Worm (Caenorhabditis elegans): ENCODE measurements around the gene R09A8.2.

The R09A8.2 gene

ce11 chrX:12656420-12657033 is 37.3 kb downstream of the R09A8.2 start:
- TF ChIP-seq pes-1 (GFP tag; IDR thresholded peaks at IDR 0.05) (0 out of 2 replicates have a peak, but pooled peaks have one; percentile 49), hnd-1 (tag; optimal IDR thresholded peaks at IDR 0.05) (no peak), B0310.2 (tag; optimal IDR thresholded peaks at IDR 0.05) (no peak)

DNA sequence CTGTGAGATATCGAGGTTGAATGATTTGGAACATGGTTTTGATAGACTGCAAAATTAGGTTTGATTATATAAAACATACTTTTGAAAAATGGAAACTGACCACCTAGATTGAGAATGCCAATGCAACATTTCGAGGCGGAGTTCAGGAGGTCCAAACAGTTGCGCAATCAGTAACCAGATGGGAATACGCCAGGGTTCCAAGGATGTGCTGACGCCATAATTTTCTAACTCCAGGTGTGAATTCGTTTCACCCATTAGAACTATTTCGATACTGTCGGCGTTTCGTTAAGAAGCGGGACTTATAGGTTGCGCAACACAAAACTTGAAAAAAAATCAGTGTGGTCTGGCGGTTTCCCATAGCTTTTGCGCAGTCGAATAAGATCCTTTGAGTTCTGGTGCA is 40.5 kb downstream of the R09A8.2 start, which contains the start of gene C02B4.3:
Gene C02B4.3, minus strand, starts transcription at position 34 of the 400 bp plus-strand sequence.
- no peak for TF ChIP-seq hnd-1 (tag; optimal IDR thresholded peaks at IDR 0.05)
- no peak for TF ChIP-seq aly-1 (tag; optimal IDR thresholded peaks at IDR 0.05)
- no peak for TF ChIP-seq hmbx-1 (tag; optimal IDR thresholded peaks at IDR 0.05)
- TF ChIP-seq tbx-37 (GFP tag; conservative IDR thresholded peaks at IDR 0.05), result no peak
- no peak for TF ChIP-seq scrt-1 (GFP tag; IDR thresholded peaks at IDR 0.05)
- no peak for TF ChIP-seq tbx-11 (GFP tag; IDR thresholded peaks at IDR 0.05)
- TF ChIP-seq ets-7 (tag; optimal IDR thresholded peaks at IDR 0.05), result no peak
- TF ChIP-seq sea-1 (GFP tag; conservative IDR thresholded peaks at IDR 0.05), result no peak
- no peak for TF ChIP-seq hmg-4 (GFP tag; optimal IDR thresholded peaks at IDR 0.05)
- no peak for TF ChIP-seq flt-1 (GFP tag; IDR thresholded peaks at IDR 0.05)
- TF ChIP-seq ama-1 (optimal IDR thresholded peaks at IDR 0.05), result no peak
- no peak for TF ChIP-seq tra-4 (tag; optimal IDR thresholded peaks at IDR 0.05)
- TF ChIP-seq pes-1 (GFP tag; IDR thresholded peaks at IDR 0.05), result no peak
- TF ChIP-seq ceh-36 (tag; optimal IDR thresholded peaks at IDR 0.05), result no peak
- TF ChIP-seq F13C5.2 (tag; optimal IDR thresholded peaks at IDR 0.05), result no peak
- no peak for TF ChIP-seq ceh-13 (GFP tag; optimal IDR thresholded peaks at IDR 0.05)
- no peak for TF ChIP-seq B0310.2 (tag; optimal IDR thresholded peaks at IDR 0.05)

DNA sequence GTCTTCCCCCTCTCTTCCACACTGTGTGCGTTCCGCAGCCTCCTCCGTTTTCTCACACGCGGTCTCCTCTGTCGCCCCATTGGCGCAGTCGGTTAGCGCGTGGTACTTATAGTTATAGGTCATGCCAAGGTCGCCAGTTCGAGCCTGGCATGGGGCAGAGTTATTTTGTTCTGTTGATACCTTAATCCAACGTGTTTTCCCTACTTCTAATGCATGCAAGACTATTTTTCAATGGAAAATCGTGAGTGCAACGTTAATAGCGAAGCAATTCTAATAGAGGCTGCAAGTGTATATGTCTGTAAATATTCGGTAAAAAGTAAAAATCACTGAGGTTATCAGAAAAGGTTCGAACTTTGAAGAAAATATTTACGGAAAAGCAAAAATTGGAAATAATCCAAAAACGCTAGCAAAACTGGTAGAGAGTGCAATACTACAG is 41.8 kb downstream of the R09A8.2 start:
- TF ChIP-seq scrt-1 (GFP tag; IDR thresholded peaks at IDR 0.05), result peak; percentile 86
- peak; percentile 91 for TF ChIP-seq F13C5.2 (tag; optimal IDR thresholded peaks at IDR 0.05)
- no peak for TF ChIP-seq ama-1 (optimal IDR thresholded peaks at IDR 0.05)
- peak; percentile 74 for TF ChIP-seq ceh-13 (GFP tag; optimal IDR thresholded peaks at IDR 0.05)
- TF ChIP-seq hnd-1 (tag; optimal IDR thresholded peaks at IDR 0.05), result peak; percentile 71
- peak; percentile 84 for TF ChIP-seq tbx-11 (GFP tag; IDR thresholded peaks at IDR 0.05)
- TF ChIP-seq B0310.2 (tag; optimal IDR thresholded peaks at IDR 0.05), result peak; percentile 90
- TF ChIP-seq hmbx-1 (tag; optimal IDR thresholded peaks at IDR 0.05), result peak; percentile 74
- TF ChIP-seq aly-1 (tag; optimal IDR thresholded peaks at IDR 0.05), result peak; percentile 97
- TF ChIP-seq sea-1 (GFP tag; conservative IDR thresholded peaks at IDR 0.05), result peak; percentile 94
- TF ChIP-seq ceh-36 (tag; optimal IDR thresholded peaks at IDR 0.05), result peak; percentile 94
- peak; percentile 82 for TF ChIP-seq flt-1 (GFP tag; IDR thresholded peaks at IDR 0.05)
- peak; percentile 90 for TF ChIP-seq pes-1 (GFP tag; IDR thresholded peaks at IDR 0.05)
- TF ChIP-seq tbx-37 (GFP tag; conservative IDR thresholded peaks at IDR 0.05), result peak; percentile 60
- TF ChIP-seq tra-4 (tag; optimal IDR thresholded peaks at IDR 0.05), result peak; percentile 78
- peak; percentile 93 for TF ChIP-seq hmg-4 (GFP tag; optimal IDR thresholded peaks at IDR 0.05)
- TF ChIP-seq ets-7 (tag; optimal IDR thresholded peaks at IDR 0.05), result peak; percentile 62

ce11 chrX:12663114-12663513 is 43.8 kb downstream of the R09A8.2 start:
- TF ChIP-seq ets-7 (tag; optimal IDR thresholded peaks at IDR 0.05) (no peak), tbx-37 (GFP tag; conservative IDR thresholded peaks at IDR 0.05) (no peak), tbx-11 (GFP tag; IDR thresholded peaks at IDR 0.05) (no peak), ama-1 (optimal IDR thresholded peaks at IDR 0.05) (no peak), hnd-1 (tag; optimal IDR thresholded peaks at IDR 0.05) (no peak), aly-1 (tag; optimal IDR thresholded peaks at IDR 0.05) (no peak), F13C5.2 (tag; optimal IDR thresholded peaks at IDR 0.05) (no peak)

DNA sequence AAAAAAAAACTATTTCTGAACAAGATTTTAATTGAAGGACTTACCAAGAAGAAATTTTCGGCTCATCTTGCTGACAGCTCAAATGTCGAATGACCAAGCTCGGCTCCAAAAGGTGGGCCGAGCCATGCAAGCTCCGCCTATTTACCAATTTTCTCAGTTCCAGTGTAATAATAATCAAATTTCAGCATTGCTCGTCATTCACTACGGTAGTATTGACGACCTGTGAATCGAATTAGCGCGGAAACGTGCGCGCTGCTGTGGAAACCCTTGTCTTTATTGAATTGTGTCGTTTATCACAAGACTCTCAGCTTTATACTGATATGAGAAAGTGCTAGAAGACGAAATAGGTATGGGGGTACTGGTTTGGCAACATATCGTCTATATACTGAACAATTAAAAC is 44.3 kb downstream of the R09A8.2 start, which contains the start of gene nlp-76:
Gene nlp-76, minus strand, starts transcription at position 367 of the 400 bp plus-strand sequence.
- TF ChIP-seq ama-1 (optimal IDR thresholded peaks at IDR 0.05) (no peak), ceh-13 (GFP tag; optimal IDR thresholded peaks at IDR 0.05) (no peak), pes-1 (GFP tag; IDR thresholded peaks at IDR 0.05) (no peak), sea-1 (GFP tag; conservative IDR thresholded peaks at IDR 0.05) (no peak)

ce11 chrX:12664443-12664842 is 45.2 kb downstream of the R09A8.2 start:
- TF ChIP-seq ceh-13 (GFP tag; optimal IDR thresholded peaks at IDR 0.05) (no peak), tbx-11 (GFP tag; IDR thresholded peaks at IDR 0.05) (no peak), ets-7 (tag; optimal IDR thresholded peaks at IDR 0.05) (no peak), aly-1 (tag; optimal IDR thresholded peaks at IDR 0.05) (no peak), tbx-37 (GFP tag; conservative IDR thresholded peaks at IDR 0.05) (no peak), hmg-4 (GFP tag; optimal IDR thresholded peaks at IDR 0.05) (no peak), pes-1 (GFP tag; IDR thresholded peaks at IDR 0.05) (no peak), hnd-1 (tag; optimal IDR thresholded peaks at IDR 0.05) (no peak), scrt-1 (GFP tag; IDR thresholded peaks at IDR 0.05) (no peak), hmbx-1 (tag; optimal IDR thresholded peaks at IDR 0.05) (no peak), flt-1 (GFP tag; IDR thresholded peaks at IDR 0.05) (no peak), ama-1 (optimal IDR thresholded peaks at IDR 0.05) (no peak), tra-4 (tag; optimal IDR thresholded peaks at IDR 0.05) (no peak), ceh-36 (tag; optimal IDR thresholded peaks at IDR 0.05) (no peak), B0310.2 (tag; optimal IDR thresholded peaks at IDR 0.05) (no peak)

- peak; percentile 96 for TF ChIP-seq F13C5.2 (tag; optimal IDR thresholded peaks at IDR 0.05)
- TF ChIP-seq ets-7 (tag; optimal IDR thresholded peaks at IDR 0.05), result peak; percentile 82
- peak; percentile 96 for TF ChIP-seq flt-1 (GFP tag; IDR thresholded peaks at IDR 0.05)
- TF ChIP-seq sea-1 (GFP tag; conservative IDR thresholded peaks at IDR 0.05), result peak; percentile 98
- TF ChIP-seq B0310.2 (tag; optimal IDR thresholded peaks at IDR 0.05), result peak; percentile 95
- peak; percentile 97 for TF ChIP-seq tbx-37 (GFP tag; conservative IDR thresholded peaks at IDR 0.05)
- peak; percentile 82 for TF ChIP-seq hmbx-1 (tag; optimal IDR thresholded peaks at IDR 0.05)
- peak; percentile 98 for TF ChIP-seq tbx-11 (GFP tag; IDR thresholded peaks at IDR 0.05)
- peak; percentile 97 for TF ChIP-seq hmg-4 (GFP tag; optimal IDR thresholded peaks at IDR 0.05)
- TF ChIP-seq pes-1 (GFP tag; IDR thresholded peaks at IDR 0.05), result peak; percentile 98
- TF ChIP-seq hnd-1 (tag; optimal IDR thresholded peaks at IDR 0.05), result peak; percentile 91
- TF ChIP-seq ceh-36 (tag; optimal IDR thresholded peaks at IDR 0.05), result peak; percentile 92
- peak; percentile 93 for TF ChIP-seq ceh-13 (GFP tag; optimal IDR thresholded peaks at IDR 0.05)
- TF ChIP-seq aly-1 (tag; optimal IDR thresholded peaks at IDR 0.05), result peak; percentile 94
- peak; percentile 97 for TF ChIP-seq scrt-1 (GFP tag; IDR thresholded peaks at IDR 0.05)
- peak; percentile 76 for TF ChIP-seq ama-1 (optimal IDR thresholded peaks at IDR 0.05)
- peak; percentile 78 for TF ChIP-seq tra-4 (tag; optimal IDR thresholded peaks at IDR 0.05)
These were observed 45.8 kb downstream of the R09A8.2 start for ce11 chrX:12664987-12665451.

Measured in whole organism, early embryonic.